Fruit fly (Drosophila melanogaster) whole organism, embryonic: Measurements from ENCODE around the gene CG10598.

ENCODE experiments used
- B-H2 ChIP-seq: fragments of 200-800 bp; sonication (Bioruptor generic); optimal IDR thresholded peaks from 2 replicates; lab custom pipeline; 2018; ENCODE audit warnings: missing biosample characterization, mild to moderate bottlenecking, missing genetic modification characterization
- C15 ChIP-seq: fragments of 200-800 bp; sonication (Bioruptor generic); IDR thresholded peaks from 3 replicates; pipeline ENCODE4 v1.3.6; 2022; ENCODE audit warnings: missing biosample characterization, missing genetic modification characterization
- CG10267 ChIP-seq: fragments of 200-800 bp; sonication (Bioruptor generic); optimal IDR thresholded peaks from 2 replicates; lab custom pipeline; 2018; ENCODE audit warnings: missing biosample characterization, mild to moderate bottlenecking, missing genetic modification characterization, moderate library complexity
- CG10274 ChIP-seq: fragments of 200-800 bp; sonication (Bioruptor generic); optimal IDR thresholded peaks from 3 replicates; lab custom pipeline; 2017; ENCODE audit warnings: missing biosample characterization, mild to moderate bottlenecking, missing genetic modification characterization
- CG10366 ChIP-seq: fragments of 200-800 bp; sonication (Bioruptor generic); IDR thresholded peaks from 2 replicates; pipeline ENCODE4 v1.3.6; 2022; ENCODE audit warnings: missing biosample characterization, missing genetic modification characterization
- CG11093 ChIP-seq: fragments of 200-800 bp; sonication (Bioruptor generic); IDR thresholded peaks from 3 replicates; pipeline ENCODE4 v1.3.6; 2022; ENCODE audit warnings: missing biosample characterization, missing genetic modification characterization
- CG11723 ChIP-seq: fragments of 200-800 bp; sonication (Bioruptor generic); optimal IDR thresholded peaks from 2 replicates; lab custom pipeline; 2017; ENCODE audit warnings: missing biosample characterization, mild to moderate bottlenecking, missing genetic modification characterization
- CG12236 ChIP-seq: fragments of 200-800 bp; sonication (Bioruptor generic); optimal IDR thresholded peaks from 2 replicates; lab custom pipeline; 2016; ENCODE audit warnings: missing biosample characterization, missing genetic modification characterization
- CG12769 ChIP-seq: fragments of 200-800 bp; sonication (Bioruptor generic); optimal IDR thresholded peaks from 2 replicates; lab custom pipeline; 2019; ENCODE audit warnings: missing biosample characterization, mild to moderate bottlenecking, missing genetic modification characterization, moderate library complexity
- CG16779 ChIP-seq: fragments of 200-800 bp; sonication (Bioruptor generic); IDR thresholded peaks from 2 replicates; pipeline ENCODE4 v1.3.6; 2022; ENCODE audit warnings: missing biosample characterization, missing genetic modification characterization
- CG16863 ChIP-seq: fragments of 200-800 bp; sonication (Bioruptor generic); optimal IDR thresholded peaks from 3 replicates; lab custom pipeline; 2016; ENCODE audit warnings: missing biosample characterization, missing genetic modification characterization
- CG17568 ChIP-seq: fragments of 200-800 bp; sonication (Bioruptor generic); optimal IDR thresholded peaks from 2 replicates; lab custom pipeline; 2018; ENCODE audit warnings: missing biosample characterization, mild to moderate bottlenecking, missing genetic modification characterization, moderate library complexity
- CG17829 ChIP-seq: fragments of 200-800 bp; optimal IDR thresholded peaks from 2 replicates; lab custom pipeline; 2019; ENCODE audit warnings: missing biosample characterization, mild to moderate bottlenecking, missing genetic modification characterization, moderate library complexity
- CG31365 ChIP-seq: fragments of 200-800 bp; sonication (Bioruptor generic); optimal IDR thresholded peaks from 2 replicates; lab custom pipeline; 2018; ENCODE audit warnings: missing biosample characterization, mild to moderate bottlenecking, missing genetic modification characterization
- CG32767 ChIP-seq: fragments of 200-800 bp; sonication (Bioruptor generic); IDR thresholded peaks from 2 replicates; pipeline ENCODE4 v1.3.6; 2022; ENCODE audit warnings: missing biosample characterization, missing genetic modification characterization
- CG34224 ChIP-seq: fragments of 200-800 bp; sonication (Bioruptor generic); IDR thresholded peaks from 3 replicates; pipeline ENCODE4 v1.3.6; 2022; ENCODE audit warnings: missing biosample characterization, missing genetic modification characterization; ENCODE audit not compliant: partially characterized antibody
- CG34422 ChIP-seq: fragments of 200-800 bp; sonication (Bioruptor generic); IDR thresholded peaks from 3 replicates; pipeline ENCODE4 v1.3.6; 2022; ENCODE audit warnings: missing biosample characterization, missing genetic modification characterization
- CG4360 ChIP-seq: fragments of 200-800 bp; sonication (Bioruptor generic); IDR thresholded peaks from 2 replicates; pipeline ENCODE4 v1.3.6; 2022; ENCODE audit warnings: missing biosample characterization, missing genetic modification characterization
- CG4424 ChIP-seq: fragments of 200-800 bp; sonication (Bioruptor generic); optimal IDR thresholded peaks from 3 replicates; lab custom pipeline; 2016; ENCODE audit warnings: missing biosample characterization, missing genetic modification characterization
- CG5245 ChIP-seq: fragments of 200-800 bp; sonication (Bioruptor generic); optimal IDR thresholded peaks from 3 replicates; lab custom pipeline; 2016; ENCODE audit warnings: missing biosample characterization, missing genetic modification characterization
- CG6683 ChIP-seq: fragments of 200-800 bp; sonication (Bioruptor generic); optimal IDR thresholded peaks from 2 replicates; lab custom pipeline; 2017; ENCODE audit warnings: missing biosample characterization, mild to moderate bottlenecking, missing genetic modification characterization, missing genetic modification reagents
- CG7556 ChIP-seq: fragments of 200-800 bp; sonication (Bioruptor generic); optimal IDR thresholded peaks from 2 replicates; lab custom pipeline; 2017; ENCODE audit warnings: missing biosample characterization, mild to moderate bottlenecking, missing genetic modification characterization
- CG8388 ChIP-seq: fragments of 200-800 bp; sonication (Bioruptor generic); optimal IDR thresholded peaks from 2 replicates; lab custom pipeline; 2019; ENCODE audit warnings: missing biosample characterization, mild to moderate bottlenecking, missing genetic modification characterization, moderate library complexity
- CG9932 ChIP-seq: fragments of 200-800 bp; sonication (Bioruptor generic); IDR thresholded peaks from 2 replicates; pipeline ENCODE4 v1.3.6; 2022; ENCODE audit warnings: missing biosample characterization, missing genetic modification characterization
- CTCF ChIP-seq: fragments of 200-800 bp; sonication (Bioruptor generic); optimal IDR thresholded peaks from 2 replicates; lab custom pipeline; 2017; ENCODE audit warnings: missing biosample characterization, mild to moderate bottlenecking, missing genetic modification characterization, moderate library complexity
- Dad ChIP-seq: fragments of 200-800 bp; sonication (Bioruptor generic); optimal IDR thresholded peaks from 3 replicates; lab custom pipeline; 2016; ENCODE audit warnings: missing biosample characterization, missing genetic modification characterization
- MBD-R2 ChIP-seq: fragments of 200-800 bp; sonication (Bioruptor generic); IDR thresholded peaks from 2 replicates; pipeline ENCODE4 v1.3.6; 2022; ENCODE audit warnings: missing biosample characterization, missing genetic modification characterization
- NC2α ChIP-seq: fragments of 200-800 bp; sonication (Bioruptor generic); optimal IDR thresholded peaks from 2 replicates; lab custom pipeline; 2016; ENCODE audit warnings: missing biosample characterization, missing genetic modification characterization
- Ptx1 ChIP-seq: fragments of 200-800 bp; sonication (Bioruptor generic); IDR thresholded peaks from 2 replicates; pipeline ENCODE4 v1.3.6; 2022; ENCODE audit warnings: missing biosample characterization, missing genetic modification characterization
- Ssrp ChIP-seq: fragments of 200-800 bp; sonication (Bioruptor generic); optimal IDR thresholded peaks from 2 replicates; lab custom pipeline; 2018; ENCODE audit warnings: missing biosample characterization, mild to moderate bottlenecking, missing genetic modification characterization, moderate library complexity
- Tbp ChIP-seq: fragments of >200 bp; optimal IDR thresholded peaks from 2 replicates; lab custom pipeline; 2018; ENCODE audit warnings: missing biosample characterization, missing genetic modification characterization
- Xrp1 ChIP-seq: fragments of 200-800 bp; sonication (Bioruptor generic); IDR thresholded peaks from 2 replicates; pipeline ENCODE4 v1.3.6; 2022; ENCODE audit warnings: missing biosample characterization, missing genetic modification characterization
- ab ChIP-seq: fragments of 200-800 bp; sonication (Bioruptor generic); optimal IDR thresholded peaks from 2 replicates; lab custom pipeline; 2016; ENCODE audit warnings: missing biosample characterization, missing genetic modification characterization
- al ChIP-seq: fragments of 200-800 bp; sonication (Bioruptor generic); IDR thresholded peaks from 2 replicates; pipeline ENCODE4 v1.3.6; 2022; ENCODE audit warnings: missing biosample characterization, missing genetic modification characterization
- chm ChIP-seq: fragments of 200-800 bp; sonication (Bioruptor generic); IDR thresholded peaks from 2 replicates; pipeline ENCODE4 v1.3.6; 2022; ENCODE audit warnings: missing biosample characterization, missing genetic modification characterization
- chn ChIP-seq: fragments of 200-800 bp; sonication (Bioruptor generic); optimal IDR thresholded peaks from 2 replicates; lab custom pipeline; 2016; ENCODE audit warnings: missing biosample characterization, missing genetic modification characterization
- cwo ChIP-seq: fragments of 200-800 bp; sonication (Bioruptor generic); optimal IDR thresholded peaks from 3 replicates; lab custom pipeline; 2017; ENCODE audit warnings: missing biosample characterization, missing genetic modification characterization, mild to moderate bottlenecking, moderate library complexity, missing genetic modification reagents
- fd96Cb ChIP-seq: fragments of 200-800 bp; sonication (Bioruptor generic); optimal IDR thresholded peaks from 2 replicates; lab custom pipeline; 2018; ENCODE audit warnings: missing biosample characterization, mild to moderate bottlenecking, missing genetic modification characterization, moderate library complexity
- ind ChIP-seq: fragments of 200-800 bp; sonication (Bioruptor generic); optimal IDR thresholded peaks from 3 replicates; lab custom pipeline; 2016; ENCODE audit warnings: missing biosample characterization, missing genetic modification characterization
- prd ChIP-seq, 3 experiments: fragments of >200 bp in 2 of 3; fragments of 200-800 bp in 1 of 3; sonication (Bioruptor generic) in 1 of 3; optimal IDR thresholded peaks in 2 of 3; IDR thresholded peaks in 1 of 3; 2 replicates in 2 of 3; 3 replicates in 1 of 3; pipeline versions ENCODE4 v1.3.6 to Lab custom; 2017 to 2022; ENCODE audit warnings: missing biosample characterization in 1 of 3, missing genetic modification characterization in 1 of 3
- pros ChIP-seq: fragments of 200-800 bp; sonication (Bioruptor generic); optimal IDR thresholded peaks from 3 replicates; lab custom pipeline; 2019; ENCODE audit warnings: missing biosample characterization, mild to moderate bottlenecking, missing genetic modification characterization, moderate library complexity
- pum ChIP-seq: fragments of 200-800 bp; sonication (Bioruptor generic); optimal IDR thresholded peaks from 2 replicates; lab custom pipeline; 2016; ENCODE audit warnings: missing biosample characterization, missing genetic modification characterization
- sc ChIP-seq, 3 experiments: fragments of >200 bp in 2 of 3; fragments of 200-800 bp in 1 of 3; sonication (Bioruptor generic) in 1 of 3; optimal IDR thresholded peaks; 2 replicates in 2 of 3; 3 replicates in 1 of 3; lab custom pipeline; 2017; ENCODE audit warnings: mild to moderate bottlenecking in 1 of 3, missing biosample characterization in 1 of 3, missing genetic modification characterization in 1 of 3, missing genetic modification reagents in 1 of 3
- seq ChIP-seq: fragments of 200-800 bp; sonication (Bioruptor generic); IDR thresholded peaks from 2 replicates; pipeline ENCODE4 v1.3.6; 2022; ENCODE audit warnings: missing biosample characterization, missing genetic modification characterization
- tgo ChIP-seq: fragments of 200-800 bp; sonication (Bioruptor generic); IDR thresholded peaks from 3 replicates; pipeline ENCODE4 v1.3.6; 2022; ENCODE audit warnings: missing biosample characterization, missing genetic modification characterization
- trh ChIP-seq: fragments of 200-800 bp; sonication (Bioruptor generic); optimal IDR thresholded peaks from 2 replicates; lab custom pipeline; 2016; ENCODE audit warnings: missing biosample characterization, missing genetic modification characterization
- unc-4 ChIP-seq: fragments of 200-800 bp; sonication (Bioruptor generic); IDR thresholded peaks from 2 replicates; pipeline ENCODE4 v1.3.6; 2022; ENCODE audit warnings: missing biosample characterization, missing genetic modification characterization; ENCODE audit not compliant: partially characterized antibody
- unpg ChIP-seq: fragments of 200-800 bp; sonication (Bioruptor generic); optimal IDR thresholded peaks from 3 replicates; lab custom pipeline; 2018; ENCODE audit warnings: missing biosample characterization, mild to moderate bottlenecking, missing genetic modification characterization, moderate library complexity
- vfl ChIP-seq: fragments of 200-800 bp; sonication (Bioruptor generic); optimal IDR thresholded peaks from 2 replicates; lab custom pipeline; 2016; ENCODE audit warnings: missing biosample characterization, missing genetic modification characterization
- vvl ChIP-seq: fragments of 200-800 bp; sonication (Bioruptor generic); IDR thresholded peaks from 2 replicates; pipeline ENCODE4 v1.3.6; 2022; ENCODE audit warnings: missing biosample characterization, missing genetic modification characterization

Gene CG10598

DNA sequence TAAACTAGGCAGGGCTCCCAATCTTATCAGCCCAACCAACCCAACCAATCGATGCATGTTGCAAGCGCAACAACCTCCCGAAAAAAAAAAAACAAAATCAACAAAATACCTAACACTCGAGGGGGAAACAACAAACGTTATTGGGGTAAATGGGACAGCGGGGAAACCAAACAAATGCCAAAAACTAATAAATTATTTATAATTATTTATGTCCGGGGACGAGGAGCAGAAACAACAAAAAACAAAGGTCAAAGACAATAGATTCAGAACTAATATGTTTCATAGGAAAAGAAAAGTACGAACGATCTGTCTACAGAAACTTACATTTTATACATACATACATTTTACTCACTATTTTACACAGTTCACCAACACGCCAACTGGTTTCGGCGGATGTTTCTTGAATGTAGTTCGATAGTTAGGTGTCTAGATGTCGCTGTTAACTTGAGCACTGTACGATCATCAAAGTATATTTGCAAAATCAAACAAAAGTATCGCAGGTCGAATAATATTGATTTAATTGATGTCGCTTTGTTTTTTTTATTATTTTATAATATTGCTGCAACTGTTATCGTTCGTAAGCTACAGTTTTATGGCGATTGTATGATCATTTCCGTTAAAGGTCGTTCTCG, 51.0 kb downstream of the CG10598 start (continued):
- TF ChIP-seq cwo (GFP tag; lab: Kevin White, UChicago) = no peak
- TF ChIP-seq seq (GFP tag; lab: Robert Waterston, UW) = no peak
- TF ChIP-seq CG10274 (GFP tag; lab: Kevin White, UChicago) = no peak
- no peak for TF ChIP-seq CG16779 (GFP tag; lab: Robert Waterston, UW)
- TF ChIP-seq CG10366 = peak; percentile 40; the same call in 1 of the 2 replicates
- TF ChIP-seq pros (GFP tag; lab: Kevin White, UChicago) = no peak
- TF ChIP-seq trh (GFP tag; lab: Kevin White, UChicago) = no peak
- TF ChIP-seq al (GFP tag; lab: Robert Waterston, UW) = no peak
- TF ChIP-seq CG32767 (GFP tag; lab: Robert Waterston, UW) = no peak
- no peak for TF ChIP-seq CG11723 (GFP tag; lab: Kevin White, UChicago)
- no peak for TF ChIP-seq ind (GFP tag; lab: Kevin White, UChicago)
- no peak for TF ChIP-seq B-H2 (GFP tag; lab: Kevin White, UChicago)
- TF ChIP-seq CG4360 (GFP tag; lab: Robert Waterston, UW) = 0 out of 2 replicates have a peak, but pooled peaks have one; percentile 13
- no peak for TF ChIP-seq Xrp1 (GFP tag; lab: Robert Waterston, UW)
- TF ChIP-seq unc-4 (GFP tag; lab: Robert Waterston, UW) = no peak
- 0 out of 2 replicates have a peak, but pooled peaks have one; percentile 15 for TF ChIP-seq chm (GFP tag; lab: Robert Waterston, UW)
- peak; percentile 41 for TF ChIP-seq CG10267 (tag; lab: Kevin White, UChicago)
- TF ChIP-seq CG4424 (GFP tag; lab: Kevin White, UChicago) = peak; percentile 9
- peak; percentile 98 for TF ChIP-seq CTCF (GFP tag; lab: Kevin White, UChicago)
- TF ChIP-seq Ptx1 (GFP tag; lab: Robert Waterston, UW) = peak; percentile 49; the same call in 1 of the 2 replicates
- no peak for TF ChIP-seq sc (optimal IDR thresholded peaks at IDR 0.05; lab: Kevin White, UChicago)
- TF ChIP-seq sc (GFP tag; optimal IDR thresholded peaks at IDR 0.05; lab: Kevin White, UChicago) = no peak
- TF ChIP-seq CG34224 = no peak
- TF ChIP-seq vvl = peak; percentile 43
- TF ChIP-seq pum (GFP tag; lab: Kevin White, UChicago) = peak; percentile 6
- TF ChIP-seq C15 (GFP tag; lab: Robert Waterston, UW) = no peak
- TF ChIP-seq CG6683 (GFP tag; lab: Kevin White, UChicago) = no peak
- TF ChIP-seq CG5245 = peak; percentile 33
- peak; percentile 53; the same call in 1 of the 2 replicates for TF ChIP-seq CG9932
- no peak for TF ChIP-seq Dad
- no peak for TF ChIP-seq tgo
- no peak for TF ChIP-seq fd96Cb (tag; lab: Kevin White, UChicago)
- no peak for TF ChIP-seq NC2α (GFP tag; lab: Kevin White, UChicago)
- peak; percentile 12 for TF ChIP-seq chn
- TF ChIP-seq vfl = no peak
- TF ChIP-seq CG31365 (tag; lab: Kevin White, UChicago) = peak; percentile 4
- no peak for TF ChIP-seq CG16863 (GFP tag; lab: Kevin White, UChicago)
- no peak for TF ChIP-seq ab (GFP tag; lab: Kevin White, UChicago)
- TF ChIP-seq prd (optimal IDR thresholded peaks at IDR 0.05; lab: Kevin White, UChicago) = no peak
- TF ChIP-seq prd (GFP tag; IDR thresholded peaks at IDR 0.05; lab: Robert Waterston, UW) = no peak
- no peak for TF ChIP-seq CG7556 (GFP tag; lab: Kevin White, UChicago)
- no peak for TF ChIP-seq CG17568
- TF ChIP-seq CG8388 = no peak
- TF ChIP-seq MBD-R2 = no peak
- TF ChIP-seq CG11093 (GFP tag; lab: Robert Waterston, UW) = no peak
- TF ChIP-seq CG12236 = no peak
- no peak for TF ChIP-seq CG12769
- TF ChIP-seq Ssrp (tag; lab: Kevin White, UChicago) = no peak
- TF ChIP-seq CG34422 = no peak
- TF ChIP-seq unpg (GFP tag; lab: Kevin White, UChicago) = peak; percentile 6
- TF ChIP-seq CG17829 (tag; lab: Kevin White, UChicago) = peak; percentile 27
- no peak for TF ChIP-seq Tbp (GFP tag; lab: Kevin White, UChicago)
